Fruit fly (Drosophila melanogaster) whole organism: ENCODE measurements around the gene CG17258.

Experiments
- CG8478 ChIP-seq: fragments of >200 bp; optimal IDR thresholded peaks from 2 replicates; lab custom pipeline; 2018; ENCODE audit warnings: inconsistent platforms
- Dll ChIP-seq: fragments of >200 bp; optimal IDR thresholded peaks from 2 replicates; lab custom pipeline; 2017
- EcR ChIP-seq, 2 experiments: fragments of >200 bp; optimal IDR thresholded peaks; 2 replicates each; lab custom pipeline; 2017; ENCODE audit warnings: missing biosample characterization in 2 of 2, missing genetic modification characterization in 2 of 2, missing genetic modification reagents in 2 of 2
- pan ChIP-seq: fragments of >200 bp; optimal IDR thresholded peaks from 2 replicates; lab custom pipeline; 2017
- psq ChIP-seq: fragments of >200 bp; optimal IDR thresholded peaks from 2 replicates; lab custom pipeline; 2017
- usp ChIP-seq: fragments of >200 bp; optimal IDR thresholded peaks from 2 replicates; lab custom pipeline; 2017; ENCODE audit warnings: missing biosample characterization, missing genetic modification characterization, mixed read lengths

DNA sequence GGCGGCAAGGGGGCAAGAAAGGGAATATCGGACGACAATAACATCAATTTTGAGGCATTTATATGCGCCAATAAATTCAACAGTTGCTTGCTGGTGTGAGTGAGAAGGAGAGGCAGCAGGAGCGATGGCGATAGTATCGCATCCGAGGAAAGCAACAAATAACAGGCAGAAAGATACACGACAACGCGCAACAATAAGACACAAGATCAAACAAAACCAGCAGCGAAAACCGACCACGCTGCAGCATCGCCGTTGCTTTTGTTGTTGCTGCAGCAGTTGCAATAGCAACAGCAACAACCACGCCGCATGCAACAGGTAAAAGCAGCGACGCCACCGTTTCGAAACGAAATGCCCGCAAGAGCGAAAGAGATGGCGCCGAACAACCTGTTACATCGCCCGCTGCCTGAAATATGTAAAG, 34.6 kb downstream of the CG17258 start:
- TF ChIP-seq pan (lab: Kevin White, UChicago) (no peak), Dll (lab: Kevin White, UChicago) (no peak), psq (lab: Kevin White, UChicago) (no peak), EcR (GFP tag; optimal IDR thresholded peaks at IDR 0.05; lab: Kevin White, UChicago) (no peak), usp (GFP tag; lab: Kevin White, UChicago) (no peak), CG8478 (lab: Kevin White, UChicago) (no peak)
